Fruit fly (Drosophila melanogaster) whole organism, adult: Measurements from ENCODE around the gene CG31115.

Source experiments
- CG11617 ChIP-seq: fragments of 200-800 bp; sonication (Bioruptor generic); optimal IDR thresholded peaks from 2 replicates; lab custom pipeline; 2017; ENCODE audit warnings: mild to moderate bottlenecking, missing biosample characterization, missing genetic modification reagents, missing genetic modification characterization
- CG33017 ChIP-seq: fragments of 200-800 bp; sonication (Bioruptor generic); optimal IDR thresholded peaks from 2 replicates; lab custom pipeline; 2018; ENCODE audit warnings: missing biosample characterization, mild to moderate bottlenecking, missing genetic modification characterization, moderate library complexity
- CG7101 ChIP-seq: fragments of 200-800 bp; sonication (Bioruptor generic); optimal IDR thresholded peaks from 2 replicates; lab custom pipeline; 2018; ENCODE audit warnings: missing biosample characterization, mild to moderate bottlenecking, missing genetic modification characterization, moderate library complexity
- Crg-1 ChIP-seq: fragments of 200-800 bp; sonication (Bioruptor generic); optimal IDR thresholded peaks from 2 replicates; lab custom pipeline; 2016; ENCODE audit warnings: missing biosample characterization, missing genetic modification characterization
- cnc ChIP-seq, 2 experiments: fragments of >200 bp; optimal IDR thresholded peaks; 2 replicates each; lab custom pipeline; 2017
- tj ChIP-seq: fragments of 200-800 bp; sonication (Bioruptor generic); optimal IDR thresholded peaks from 3 replicates; lab custom pipeline; 2017; ENCODE audit warnings: missing biosample characterization, mild to moderate bottlenecking, missing genetic modification characterization, moderate library complexity

DNA sequence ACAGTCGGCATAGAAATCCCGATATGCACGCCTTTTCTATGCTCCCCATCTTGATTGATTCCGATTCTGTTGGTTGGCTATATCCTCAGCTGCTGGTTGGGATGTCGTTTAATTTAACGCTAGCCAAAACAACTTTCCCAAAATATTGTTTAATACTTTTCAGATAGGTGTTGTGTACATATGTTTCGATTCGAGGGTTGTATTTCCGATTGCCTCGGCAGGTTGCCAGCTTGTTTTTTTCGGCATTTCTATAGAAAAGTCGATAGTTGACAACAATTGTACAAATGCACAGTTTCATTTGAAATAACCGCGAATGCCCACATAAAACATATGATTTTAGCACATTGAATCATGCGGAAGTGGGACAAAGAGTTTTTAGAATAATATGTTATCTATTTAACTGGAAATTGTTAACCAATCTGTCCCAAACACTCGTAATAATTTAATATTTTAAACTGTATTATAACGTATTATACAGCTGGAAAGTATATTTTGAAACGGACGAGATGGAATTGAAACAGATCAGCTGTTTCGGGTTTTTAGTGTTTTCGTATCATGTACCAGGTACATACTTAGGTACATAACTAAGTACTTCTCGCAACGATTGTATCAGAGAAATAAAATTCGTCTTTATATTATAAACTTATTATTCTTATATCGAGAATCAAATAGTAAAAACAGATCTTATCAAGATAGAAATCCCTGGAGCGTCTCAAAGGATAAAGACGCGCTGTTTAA, 17.9 kb downstream of the CG31115 start, which contains the start of gene CG31109:
- TF ChIP-seq CG7101 (peak; percentile 15), tj (GFP tag; lab: Kevin White, UChicago) (peak; percentile 1), Crg-1 (GFP tag; lab: Kevin White, UChicago) (peak; percentile 38), cnc (optimal IDR thresholded peaks at IDR 0.05; lab: Kevin White, UChicago) (no peak), CG11617 (GFP tag; lab: Kevin White, UChicago) (peak; percentile 23), CG33017 (tag; lab: Kevin White, UChicago) (no peak)
